Worm (Caenorhabditis elegans) whole organism, L4/young adult: ENCODE measurements around the gene his-18.
"Not testable (repeated sequence)": the region's sequence is repeated elsewhere in the genome, so short reads cannot be mapped to it uniquely, and the experiment has no call there.

Source experiments
- W03F9.2 ChIP-seq: fragments of 150-350 bp; optimal IDR thresholded peaks from 2 replicates; lab custom pipeline; 2014; ENCODE audit warnings: missing biosample characterization, missing genetic modification characterization
- dao-5 ChIP-seq: sonication (generic microtip); optimal IDR thresholded peaks from 2 replicates; lab custom pipeline; 2016; ENCODE audit warnings: missing genotype, missing genetic modification characterization, moderate library complexity, missing compliant biosample characterization
- him-1 ChIP-seq: sonication (generic microtip); optimal IDR thresholded peaks from 2 replicates; lab custom pipeline; 2016; ENCODE audit warnings: missing genotype, missing genetic modification reagents, missing genetic modification characterization, missing compliant biosample characterization

Gene his-18

DNA sequence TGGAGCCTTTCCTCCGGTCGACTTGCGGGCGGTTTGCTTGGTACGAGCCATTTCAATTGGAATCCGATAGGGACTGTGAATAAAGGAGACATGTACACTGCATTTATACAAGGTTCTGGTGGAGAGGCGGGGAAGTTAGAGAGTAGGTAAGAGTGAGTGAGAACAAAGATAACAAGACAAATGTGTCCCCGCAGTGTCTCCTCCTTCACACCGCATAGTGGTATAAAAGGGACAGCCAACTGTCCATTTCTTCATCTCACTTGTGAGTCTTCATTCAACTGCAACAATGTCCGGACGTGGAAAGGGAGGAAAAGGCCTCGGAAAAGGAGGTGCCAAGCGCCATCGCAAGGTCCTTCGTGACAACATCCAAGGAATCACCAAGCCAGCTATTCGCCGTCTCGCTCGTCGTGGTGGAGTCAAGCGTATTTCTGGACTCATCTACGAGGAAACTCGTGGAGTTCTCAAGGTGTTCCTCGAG lies at the start of gene his-18, which contains the start of gene his-17:
Gene his-18 (plus strand): TSS at position 287 of the 478 bp plus-strand sequence.
Gene his-17 (minus strand): TSS at position 51 of the 478 bp plus-strand sequence.
- not testable (repeated sequence) for TF ChIP-seq dao-5; W03F9.2 (tag; lab: Kevin White, UChicago); him-1 (tag; lab: Kevin White, UChicago)

ce11 chrV:8861949-8862348 lies 36.1 kb upstream of the his-18 start, which contains the start of gene F07B7.12:
Gene F07B7.12, minus strand, starts transcription at chrV:8862049.
- not testable (repeated sequence) for TF ChIP-seq dao-5; him-1 (tag; lab: Kevin White, UChicago); W03F9.2 (tag; lab: Kevin White, UChicago)

DNA sequence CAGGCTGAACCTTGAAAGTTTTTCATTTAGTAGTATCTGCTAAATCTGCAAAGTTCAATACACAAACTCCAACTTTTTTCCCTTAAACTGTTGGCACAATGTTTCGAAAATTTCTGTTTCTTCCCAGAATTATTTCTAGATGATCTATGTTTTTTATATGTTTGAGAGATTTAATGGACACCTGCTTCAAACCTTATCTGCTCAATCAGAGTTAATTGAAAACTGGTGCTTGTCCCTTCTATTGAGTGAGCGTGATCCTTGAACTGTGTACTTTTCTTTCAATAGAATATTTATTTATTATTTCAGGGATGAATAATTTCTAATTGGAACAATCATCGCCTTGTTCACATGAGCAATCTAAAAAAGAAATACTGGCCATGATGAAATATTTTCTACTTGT lies 728 bp downstream of the his-18 start, which contains the start of gene frpr-13:
Gene frpr-13 (plus strand): TSS at position 301 of the 400 bp plus-strand sequence.
- TF ChIP-seq W03F9.2 (tag; lab: Kevin White, UChicago) (no peak), him-1 (tag; lab: Kevin White, UChicago) (no peak), dao-5 (no peak)

ce11 chrV:8902697-8903096 lies 4.7 kb downstream of the his-18 start, which contains the start of gene frpr-12:
Gene frpr-12, plus strand, starts transcription at chrV:8902997.
- no peak for TF ChIP-seq W03F9.2 (tag; lab: Kevin White, UChicago)
- TF ChIP-seq dao-5, result no peak
- no peak for TF ChIP-seq him-1 (tag; lab: Kevin White, UChicago)

DNA sequence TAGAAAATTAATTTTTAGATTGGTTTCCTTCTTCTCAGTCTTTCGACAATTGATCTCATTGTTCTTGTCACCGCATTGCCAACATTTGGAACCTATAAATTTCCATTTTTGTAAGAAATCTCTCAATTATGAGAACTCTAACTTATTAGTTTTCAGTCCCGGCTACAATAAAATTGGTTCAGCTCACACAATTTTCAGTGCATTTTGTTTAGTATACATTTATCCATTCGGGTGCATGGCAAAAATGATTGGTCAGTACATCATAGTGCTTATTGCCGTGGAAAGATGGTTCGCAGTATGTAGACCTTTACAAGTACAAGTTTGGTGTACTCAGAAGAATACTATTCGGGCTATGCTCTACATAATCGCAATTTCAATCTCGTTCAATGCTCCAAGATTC lies 5.9 kb downstream of the his-18 start:
- TF ChIP-seq W03F9.2 (tag; lab: Kevin White, UChicago), result no peak

- TF ChIP-seq him-1 (tag; lab: Kevin White, UChicago) (no peak), W03F9.2 (tag; lab: Kevin White, UChicago) (no peak), dao-5 (no peak)
These were observed 7.6 kb downstream of the his-18 start for ce11 chrV:8905656-8906055.

ce11 chrV:8906896-8907295 lies 8.9 kb downstream of the his-18 start, which contains the start of gene frpr-11:
Gene frpr-11, plus strand, starts transcription at chrV:8907196.
- TF ChIP-seq him-1 (tag; lab: Kevin White, UChicago) (no peak), W03F9.2 (tag; lab: Kevin White, UChicago) (no peak), dao-5 (no peak)

ce11 chrV:8913940-8914339 lies 15.9 kb downstream of the his-18 start, which contains the start of gene mod-1:
Gene mod-1, minus strand, starts transcription at chrV:8914040.
- TF ChIP-seq him-1 (tag; lab: Kevin White, UChicago) (no peak), dao-5 (no peak), W03F9.2 (tag; lab: Kevin White, UChicago) (no peak)

DNA sequence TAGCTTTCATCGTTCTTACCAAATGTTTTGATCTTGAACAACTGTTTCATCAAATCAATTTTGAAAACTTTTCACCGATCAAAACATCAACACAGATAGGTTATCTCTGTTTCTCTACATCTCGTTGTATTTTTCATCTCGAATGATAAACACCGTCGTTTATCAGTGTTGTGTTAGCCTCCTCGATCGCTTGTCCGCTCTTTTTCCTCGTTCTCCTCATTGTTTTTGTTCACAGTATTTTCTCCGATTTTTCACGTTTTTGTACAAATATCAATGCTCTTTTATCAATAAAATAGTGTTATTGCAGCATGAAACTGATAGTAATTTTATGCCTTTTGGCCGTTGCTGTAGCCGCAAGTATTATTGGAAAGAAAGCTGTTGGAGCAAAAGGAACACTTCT lies 24.8 kb downstream of the his-18 start, which contains the start of gene ttr-47:
Gene ttr-47 (plus strand): TSS at position 308 of the 400 bp plus-strand sequence.
- TF ChIP-seq him-1 (tag; lab: Kevin White, UChicago), result no peak
- TF ChIP-seq W03F9.2 (tag; lab: Kevin White, UChicago), result no peak
- no peak for TF ChIP-seq dao-5

DNA sequence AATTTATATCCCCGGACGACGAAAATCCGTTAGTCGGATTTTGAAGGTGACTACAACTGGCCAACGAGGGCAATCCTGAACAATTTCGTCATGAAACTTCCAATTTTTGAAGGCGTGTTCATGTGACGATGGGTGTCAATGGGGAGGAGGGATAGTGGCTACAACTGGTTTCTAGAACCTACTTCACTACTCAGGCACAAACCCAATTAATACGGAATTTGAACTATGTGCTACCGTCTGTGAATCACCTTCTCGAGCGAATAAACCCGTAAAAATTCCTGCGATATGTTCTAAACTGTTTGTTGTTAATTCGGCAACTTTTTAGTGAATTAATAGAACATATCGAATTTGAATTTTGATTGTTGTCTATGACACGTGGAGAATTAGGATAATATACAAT lies 29.7 kb downstream of the his-18 start:
- TF ChIP-seq him-1 (tag; lab: Kevin White, UChicago) (no peak), dao-5 (no peak), W03F9.2 (tag; lab: Kevin White, UChicago) (no peak)

DNA sequence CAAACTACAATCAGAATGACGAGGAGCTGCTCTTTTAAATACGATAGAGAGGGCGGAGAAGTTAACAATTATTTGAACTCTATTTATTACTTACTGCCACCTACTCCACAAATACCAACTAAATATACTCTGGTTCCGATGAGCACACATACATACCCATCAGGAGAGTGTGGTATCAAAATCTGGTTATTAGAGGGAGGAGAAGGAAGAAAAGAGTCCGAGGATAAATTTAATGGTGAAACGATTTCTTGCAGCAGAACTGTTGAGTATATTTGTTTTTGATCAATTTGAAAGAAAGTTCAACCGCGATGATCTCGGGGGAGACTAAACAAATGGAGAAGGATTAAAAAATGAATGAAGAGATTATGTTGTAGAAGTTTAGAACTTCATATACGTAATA lies 30.9 kb downstream of the his-18 start, which contains the start of gene H14N18.4:
Gene H14N18.4 (minus strand): TSS at position 12 of the 400 bp plus-strand sequence.
- TF ChIP-seq him-1 (tag; lab: Kevin White, UChicago), result no peak
- no peak for TF ChIP-seq dao-5
- TF ChIP-seq W03F9.2 (tag; lab: Kevin White, UChicago), result no peak

ce11 chrV:8932318-8932717 lies 34.3 kb downstream of the his-18 start, which contains the start of gene H14N18.2:
Gene H14N18.2, plus strand, starts transcription at chrV:8932618.
- TF ChIP-seq him-1 (tag; lab: Kevin White, UChicago), result no peak
- no peak for TF ChIP-seq W03F9.2 (tag; lab: Kevin White, UChicago)
- no peak for TF ChIP-seq dao-5

- TF ChIP-seq him-1 (tag; lab: Kevin White, UChicago), result no peak
- TF ChIP-seq W03F9.2 (tag; lab: Kevin White, UChicago), result no peak
- TF ChIP-seq dao-5, result no peak
These were observed 36.2 kb downstream of the his-18 start for ce11 chrV:8934264-8934663.

DNA sequence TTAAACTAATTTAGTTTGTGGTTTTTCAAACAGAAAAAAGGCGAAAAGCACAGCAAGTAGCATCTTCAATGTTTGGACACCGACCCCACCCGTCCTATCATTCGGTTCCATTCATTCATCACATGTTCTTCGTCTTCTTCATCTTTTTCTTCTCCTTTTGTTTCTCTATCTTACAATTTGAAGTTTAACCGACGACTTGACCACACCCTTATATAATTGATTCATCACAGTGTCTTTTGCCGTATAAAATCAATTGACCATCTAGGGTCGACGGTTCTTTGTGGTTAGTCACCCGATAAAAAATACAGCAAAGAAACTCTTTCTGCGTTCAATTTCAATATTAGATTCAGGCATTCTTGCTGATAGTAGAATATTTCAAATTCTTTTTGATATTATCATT lies 37.1 kb downstream of the his-18 start:
- TF ChIP-seq dao-5 (no peak), him-1 (tag; lab: Kevin White, UChicago) (no peak), W03F9.2 (tag; lab: Kevin White, UChicago) (no peak)
